Fruit fly (Drosophila melanogaster): ENCODE data around the gene SPARC.

The SPARC gene

dm6 chr3R:26871852-26872251 is at the start of gene SPARC:
TSS of gene SPARC (minus strand) at chr3R:26871995.
- TF ChIP-seq N (GFP tag; optimal IDR thresholded peaks at IDR 0.05) (no peak), rgr (GFP tag; optimal IDR thresholded peaks at IDR 0.05) (no peak), br (GFP tag; optimal IDR thresholded peaks at IDR 0.05) (no peak), tai (GFP tag; optimal IDR thresholded peaks at IDR 0.05) (no peak)

dm6 chr3R:26918857-26919256 is 47.1 kb upstream of the SPARC start:
- TF ChIP-seq sv (GFP tag; optimal IDR thresholded peaks at IDR 0.05) (no peak), Vsx2 (GFP tag; optimal IDR thresholded peaks at IDR 0.05; ENCODE audit: partially characterized antibody) (no peak), sage (GFP tag; optimal IDR thresholded peaks at IDR 0.05) (no peak), dl (GFP tag; optimal IDR thresholded peaks at IDR 0.05; ENCODE audit: insufficient read depth in 1 of 2, partially characterized antibody in 2 of 2) (no peak), Abd-B (GFP tag; optimal IDR thresholded peaks at IDR 0.05) (no peak), CrebA (GFP tag; optimal IDR thresholded peaks at IDR 0.05; ENCODE audit: borderline replicate concordance) (no peak), tai (GFP tag; optimal IDR thresholded peaks at IDR 0.05) (no peak), GATAd (GFP tag; optimal IDR thresholded peaks at IDR 0.05) (no peak), dsf (GFP tag; optimal IDR thresholded peaks at IDR 0.05; ENCODE audit: borderline replicate concordance) (no peak), fru (GFP tag; optimal IDR thresholded peaks at IDR 0.05) (no peak), Sp1 (GFP tag; optimal IDR thresholded peaks at IDR 0.05) (no peak), foxo (GFP tag; optimal IDR thresholded peaks at IDR 0.05) (no peak)

DNA sequence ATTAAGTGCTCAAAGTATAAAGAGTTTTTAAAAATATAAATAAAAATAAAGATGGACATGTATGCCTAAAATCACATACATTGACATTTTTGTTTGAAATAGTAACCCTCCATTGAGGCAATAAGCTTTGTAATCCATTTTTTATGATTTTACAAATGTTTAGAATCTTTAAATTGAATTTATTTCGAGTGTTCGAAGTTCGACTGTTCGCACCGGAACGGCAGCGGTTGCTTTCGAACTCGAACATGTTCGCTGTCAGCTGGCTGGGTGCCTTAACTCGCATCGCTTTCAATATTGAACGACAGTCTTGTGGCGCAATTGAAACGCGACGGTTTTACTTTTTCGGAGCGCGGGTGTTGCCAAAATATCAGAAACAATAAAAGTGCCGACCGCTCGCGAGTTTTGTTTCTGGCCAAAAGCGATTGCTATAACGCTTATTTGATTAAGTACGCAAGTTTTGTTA is 43.7 kb upstream of the SPARC start, which contains the start of gene CG46339:
Gene CG46339 (plus strand): TSS at position 299 of the 463 bp plus-strand sequence.
- TF ChIP-seq Jra (GFP tag; optimal IDR thresholded peaks at IDR 0.05) = peak; percentile 41
- TF ChIP-seq Sp1 (GFP tag; optimal IDR thresholded peaks at IDR 0.05) = peak; percentile 53
- TF ChIP-seq usp (GFP tag; optimal IDR thresholded peaks at IDR 0.05) = no peak
- no peak for TF ChIP-seq brk (GFP tag; optimal IDR thresholded peaks at IDR 0.05)
- TF ChIP-seq sage (GFP tag; optimal IDR thresholded peaks at IDR 0.05) = no peak
- TF ChIP-seq OdsH (GFP tag; optimal IDR thresholded peaks at IDR 0.05) = peak; percentile 45
- no peak for TF ChIP-seq CG9705 (GFP tag; optimal IDR thresholded peaks at IDR 0.05)
- TF ChIP-seq HLH106 (tag; optimal IDR thresholded peaks at IDR 0.05) = peak; percentile 30
- TF ChIP-seq Vsx2 (GFP tag; optimal IDR thresholded peaks at IDR 0.05; ENCODE audit: partially characterized antibody) = peak; percentile 91
- TF ChIP-seq psq (GFP tag; optimal IDR thresholded peaks at IDR 0.05) = no peak
- peak; percentile 76 for TF ChIP-seq Dif (GFP tag; optimal IDR thresholded peaks at IDR 0.05; ENCODE audit: partially characterized antibody)
- TF ChIP-seq CG32264 (GFP tag; optimal IDR thresholded peaks at IDR 0.05) = no peak
- no peak for TF ChIP-seq CrebA (GFP tag; optimal IDR thresholded peaks at IDR 0.05; ENCODE audit: borderline replicate concordance)
- no peak for TF ChIP-seq ey (GFP tag; optimal IDR thresholded peaks at IDR 0.05)
- TF ChIP-seq Hr83 (GFP tag; optimal IDR thresholded peaks at IDR 0.05; ENCODE audit: poor library complexity, severe bottlenecking) = peak; percentile 92
- TF ChIP-seq dsf (GFP tag; optimal IDR thresholded peaks at IDR 0.05; ENCODE audit: borderline replicate concordance) = no peak
- no peak for TF ChIP-seq pan (optimal IDR thresholded peaks at IDR 0.05)
- peak in 1 of 2 experiments; percentile 4 for TF ChIP-seq dl (GFP tag; optimal IDR thresholded peaks at IDR 0.05; ENCODE audit: insufficient read depth in 1 of 2, partially characterized antibody in 2 of 2)
- TF ChIP-seq lola (GFP tag; optimal IDR thresholded peaks at IDR 0.05) = no peak
- TF ChIP-seq h (GFP tag; optimal IDR thresholded peaks at IDR 0.05) = peak; percentile 62
- TF ChIP-seq Dfd (GFP tag; optimal IDR thresholded peaks at IDR 0.05) = no peak
- peak; percentile 76 for TF ChIP-seq rgr (GFP tag; optimal IDR thresholded peaks at IDR 0.05)
- TF ChIP-seq Rel (GFP tag; optimal IDR thresholded peaks at IDR 0.05) = no peak
- TF ChIP-seq Rel (tag; optimal IDR thresholded peaks at IDR 0.05) = peak; percentile 36
- peak in 1 of 2 experiments; percentile 55 for TF ChIP-seq foxo (GFP tag; optimal IDR thresholded peaks at IDR 0.05)
- peak; percentile 8 for TF ChIP-seq fru (GFP tag; optimal IDR thresholded peaks at IDR 0.05)
- peak; percentile 78 for TF ChIP-seq br (GFP tag; optimal IDR thresholded peaks at IDR 0.05)

- no peak for TF ChIP-seq OdsH (GFP tag; optimal IDR thresholded peaks at IDR 0.05)
Observed at dm6 chr3R:26912615-26913014, 40.8 kb upstream of the SPARC start, which contains the start of gene Ets97D. TSS of gene Ets97D (minus strand) at chr3R:26912886.

dm6 chr3R:26908750-26909149 is 37.0 kb upstream of the SPARC start:
- TF ChIP-seq woc (GFP tag; optimal IDR thresholded peaks at IDR 0.05) (no peak), Hr78 (GFP tag; optimal IDR thresholded peaks at IDR 0.05) (no peak), pan (optimal IDR thresholded peaks at IDR 0.05) (no peak), jim (GFP tag; optimal IDR thresholded peaks at IDR 0.05) (no peak), CG32264 (GFP tag; optimal IDR thresholded peaks at IDR 0.05) (no peak), dl (GFP tag; optimal IDR thresholded peaks at IDR 0.05; ENCODE audit: insufficient read depth in 1 of 2, partially characterized antibody in 2 of 2) (no peak), Dif (GFP tag; optimal IDR thresholded peaks at IDR 0.05; ENCODE audit: partially characterized antibody) (no peak), brk (GFP tag; optimal IDR thresholded peaks at IDR 0.05) (no peak), dmrt93B (GFP tag; optimal IDR thresholded peaks at IDR 0.05) (no peak), sage (GFP tag; optimal IDR thresholded peaks at IDR 0.05) (no peak), Myc (optimal IDR thresholded peaks at IDR 0.05) (no peak), psq (GFP tag; optimal IDR thresholded peaks at IDR 0.05) (no peak), tai (GFP tag; optimal IDR thresholded peaks at IDR 0.05) (no peak)
